Worm (Caenorhabditis elegans) whole organism, mixed stage, embryonic: Measurements from ENCODE around the gene lpr-3.

ENCODE experiments used
- M03D4.4 ChIP-seq: sonication (generic microtip); optimal IDR thresholded peaks from 2 replicates; lab custom pipeline; 2017; ENCODE audit warnings: mild to moderate bottlenecking, missing genetic modification characterization, missing compliant biosample characterization
- bed-3 ChIP-seq: fragments of 200-800 bp; sonication (Bioruptor generic); optimal IDR thresholded peaks from 3 replicates; lab custom pipeline; 2018; ENCODE audit warnings: mild to moderate bottlenecking, missing genetic modification characterization, moderate library complexity, missing compliant biosample characterization
- blmp-1 ChIP-seq: fragments of 150-350 bp; optimal IDR thresholded peaks from 2 replicates; lab custom pipeline; 2014; ENCODE audit warnings: missing biosample characterization, missing genetic modification characterization
- ceh-39 ChIP-seq: fragments of 150-350 bp; optimal IDR thresholded peaks from 2 replicates; lab custom pipeline; 2014; ENCODE audit warnings: missing biosample characterization, missing genetic modification characterization
- ceh-43 ChIP-seq: fragments of 200-800 bp; sonication (Bioruptor generic); optimal IDR thresholded peaks from 2 replicates; lab custom pipeline; 2018; ENCODE audit warnings: mild to moderate bottlenecking, missing genetic modification characterization, moderate library complexity, missing compliant biosample characterization
- ceh-83 ChIP-seq: fragments of 200-800 bp; sonication (Bioruptor generic); optimal IDR thresholded peaks from 2 replicates; lab custom pipeline; 2018; ENCODE audit warnings: mild to moderate bottlenecking, missing genetic modification characterization, missing compliant biosample characterization
- ces-1 ChIP-seq: fragments of 150-350 bp; optimal IDR thresholded peaks from 2 replicates; lab custom pipeline; 2014; ENCODE audit warnings: missing biosample characterization, missing genetic modification reagents, missing genetic modification characterization
- cnd-1 ChIP-seq: fragments of 200-800 bp; sonication (Bioruptor generic); optimal IDR thresholded peaks from 2 replicates; lab custom pipeline; 2018; ENCODE audit warnings: mild to moderate bottlenecking, missing genetic modification characterization, missing compliant biosample characterization
- drap-1 ChIP-seq: fragments of 200-800 bp; sonication (Bioruptor generic); optimal IDR thresholded peaks from 3 replicates; lab custom pipeline; 2018; ENCODE audit warnings: mild to moderate bottlenecking, missing genetic modification characterization, missing compliant biosample characterization
- elt-1 ChIP-seq: sonication (generic microtip); optimal IDR thresholded peaks from 2 replicates; lab custom pipeline; 2017; ENCODE audit warnings: missing genetic modification characterization, mild to moderate bottlenecking, missing compliant biosample characterization, antibody characterized with exemption, moderate library complexity, borderline replicate concordance; ENCODE audit not compliant: insufficient read depth
- elt-3 ChIP-seq: fragments of 150-350 bp; optimal IDR thresholded peaks from 2 replicates; lab custom pipeline; 2014; ENCODE audit warnings: missing biosample characterization, missing genetic modification characterization
- flh-1 ChIP-seq: fragments of 200-800 bp; sonication (Bioruptor generic); optimal IDR thresholded peaks from 2 replicates; lab custom pipeline; 2018; ENCODE audit warnings: mild to moderate bottlenecking, missing genetic modification characterization, moderate library complexity, missing compliant biosample characterization
- ham-2 ChIP-seq: fragments of 200-800 bp; sonication (Bioruptor generic); optimal IDR thresholded peaks from 2 replicates; lab custom pipeline; 2018; ENCODE audit warnings: mild to moderate bottlenecking, missing genetic modification characterization, missing compliant biosample characterization
- hlh-1 ChIP-seq: fragments of 150-350 bp; optimal IDR thresholded peaks from 2 replicates; lab custom pipeline; 2014; ENCODE audit warnings: missing biosample characterization, missing genetic modification reagents, missing genetic modification characterization
- lin-13 ChIP-seq: fragments of 150-350 bp; optimal IDR thresholded peaks from 2 replicates; lab custom pipeline; 2014; ENCODE audit warnings: missing biosample characterization, missing genetic modification characterization
- lin-32 ChIP-seq: fragments of 200-800 bp; sonication (Bioruptor generic); optimal IDR thresholded peaks from 2 replicates; lab custom pipeline; 2018; ENCODE audit warnings: mild to moderate bottlenecking, missing genetic modification characterization, missing compliant biosample characterization
- lsy-2 ChIP-seq: fragments of 150-350 bp; optimal IDR thresholded peaks from 2 replicates; lab custom pipeline; 2014; ENCODE audit warnings: missing biosample characterization, missing genetic modification characterization
- mab-5 ChIP-seq: fragments of 150-350 bp; optimal IDR thresholded peaks from 2 replicates; lab custom pipeline; 2014; ENCODE audit warnings: missing biosample characterization, missing genetic modification characterization
- mep-1 ChIP-seq: fragments of 150-350 bp; optimal IDR thresholded peaks from 2 replicates; lab custom pipeline; 2017; ENCODE audit warnings: missing biosample characterization, missing genetic modification reagents, missing genetic modification characterization, inconsistent platforms
- mls-2 ChIP-seq: sonication (generic microtip); optimal IDR thresholded peaks from 2 replicates; lab custom pipeline; 2016; ENCODE audit warnings: mild to moderate bottlenecking, missing genetic modification characterization, moderate library complexity, missing compliant biosample characterization
- nhr-12 ChIP-seq: fragments of 150-350 bp; optimal IDR thresholded peaks from 2 replicates; lab custom pipeline; 2014; ENCODE audit warnings: missing biosample characterization, missing genetic modification characterization
- nhr-2 ChIP-seq: fragments of 150-350 bp; optimal IDR thresholded peaks from 2 replicates; lab custom pipeline; 2014; ENCODE audit warnings: missing biosample characterization, missing genetic modification characterization
- nhr-237 ChIP-seq: fragments of 150-350 bp; optimal IDR thresholded peaks from 2 replicates; lab custom pipeline; 2014; ENCODE audit warnings: missing biosample characterization, missing genetic modification characterization
- nhr-28 ChIP-seq: fragments of 150-350 bp; optimal IDR thresholded peaks from 2 replicates; lab custom pipeline; 2014; ENCODE audit warnings: missing biosample characterization, missing genetic modification characterization
- nhr-76 ChIP-seq: sonication (generic microtip); optimal IDR thresholded peaks from 2 replicates; lab custom pipeline; 2017; ENCODE audit warnings: missing biosample characterization, missing genetic modification characterization
- pha-4 ChIP-seq: fragments of 150-350 bp; optimal IDR thresholded peaks from 2 replicates; lab custom pipeline; 2018; ENCODE audit warnings: missing biosample characterization, missing genetic modification reagents, missing genetic modification characterization
- sem-2 ChIP-seq: fragments of 200-800 bp; sonication (Bioruptor generic); optimal IDR thresholded peaks from 2 replicates; lab custom pipeline; 2018; ENCODE audit warnings: mild to moderate bottlenecking, missing genetic modification characterization, missing compliant biosample characterization
- snpc-4 ChIP-seq: fragments of 150-350 bp; optimal IDR thresholded peaks from 2 replicates; lab custom pipeline; 2014; ENCODE audit warnings: missing biosample characterization, missing genetic modification characterization
- sptf-1 ChIP-seq: sonication (generic microtip); optimal IDR thresholded peaks from 2 replicates; lab custom pipeline; 2017; ENCODE audit warnings: mild to moderate bottlenecking, missing genetic modification characterization, moderate library complexity, missing compliant biosample characterization
- tbx-8 ChIP-seq: fragments of 200-800 bp; sonication (Bioruptor generic); optimal IDR thresholded peaks from 2 replicates; lab custom pipeline; 2018; ENCODE audit warnings: mild to moderate bottlenecking, missing genetic modification characterization, moderate library complexity, missing compliant biosample characterization
- unc-120 ChIP-seq: sonication (generic microtip); optimal IDR thresholded peaks from 2 replicates; lab custom pipeline; 2017; ENCODE audit warnings: missing genetic modification characterization, missing compliant biosample characterization; ENCODE audit not compliant: poor library complexity, severe bottlenecking
- unc-39 ChIP-seq: fragments of 150-350 bp; optimal IDR thresholded peaks from 2 replicates; lab custom pipeline; 2014; ENCODE audit warnings: missing biosample characterization, missing genetic modification characterization
- unc-62 ChIP-seq: fragments of 150-350 bp; optimal IDR thresholded peaks from 2 replicates; lab custom pipeline; 2014; ENCODE audit warnings: missing biosample characterization, missing genetic modification reagents, missing genetic modification characterization
- zip-8 ChIP-seq: fragments of 150-350 bp; optimal IDR thresholded peaks from 2 replicates; lab custom pipeline; 2014; ENCODE audit warnings: missing biosample characterization, missing genetic modification characterization
- ztf-11 ChIP-seq: fragments of 150-350 bp; optimal IDR thresholded peaks from 2 replicates; lab custom pipeline; 2014; ENCODE audit warnings: missing biosample characterization, missing genetic modification characterization

lpr-3 gene

DNA sequence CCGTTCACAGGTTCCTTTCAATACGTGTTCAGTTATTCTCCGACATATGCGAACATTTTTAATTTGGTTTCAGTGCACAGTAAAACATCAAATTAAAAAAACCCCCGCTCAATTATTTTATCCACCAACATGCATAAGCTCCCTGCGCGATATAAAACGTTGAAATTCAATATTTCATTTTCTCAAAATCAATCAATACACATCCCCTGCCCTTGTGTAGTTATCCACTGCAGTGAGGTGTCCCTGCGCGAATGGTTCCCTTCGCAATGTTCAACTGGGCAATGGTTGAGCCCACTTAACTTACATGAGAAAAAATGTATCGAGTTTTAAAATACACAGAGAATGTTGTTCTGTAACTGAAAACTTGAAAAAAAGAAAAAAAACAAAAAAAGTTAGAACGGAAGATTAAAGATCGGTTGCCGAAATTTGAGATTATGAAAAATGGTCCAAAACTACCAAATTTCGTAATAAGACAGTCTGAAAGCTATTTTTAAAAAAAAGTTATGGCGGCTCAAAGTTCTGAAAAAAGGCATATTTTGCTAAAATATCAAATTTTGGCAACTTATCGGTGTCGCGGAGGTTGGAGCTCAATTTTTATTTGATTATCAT is 36.9 kb downstream of the lpr-3 start:
- TF ChIP-seq ces-1 (GFP tag; lab: Kevin White, UChicago) (peak; percentile 99), zip-8 (no peak), sptf-1 (peak; percentile 93), nhr-12 (tag; lab: Kevin White, UChicago) (peak; percentile 100), ztf-11 (tag; lab: Kevin White, UChicago) (peak; percentile 98), nhr-2 (tag; lab: Kevin White, UChicago) (peak; percentile 73), cnd-1 (tag; lab: Kevin White, UChicago) (peak; percentile 93), lin-32 (GFP tag; lab: Kevin White, UChicago) (peak; percentile 83), elt-1 (tag; lab: Kevin White, UChicago) (peak; percentile 73), nhr-76 (peak; percentile 53), unc-62 (GFP tag; lab: Kevin White, UChicago) (peak; percentile 97), tbx-8 (GFP tag; lab: Kevin White, UChicago) (peak; percentile 19), mab-5 (tag; lab: Kevin White, UChicago) (peak; percentile 93), unc-39 (tag; lab: Kevin White, UChicago) (peak; percentile 94), blmp-1 (tag; lab: Kevin White, UChicago) (peak; percentile 58), unc-120 (tag; lab: Kevin White, UChicago) (peak; percentile 82), nhr-28 (peak; percentile 79), sem-2 (GFP tag; lab: Kevin White, UChicago) (no peak), pha-4 (tag; lab: Kevin White, UChicago) (peak; percentile 99), drap-1 (GFP tag; lab: Kevin White, UChicago) (peak; percentile 98), lsy-2 (peak; percentile 91), bed-3 (GFP tag; lab: Kevin White, UChicago) (peak; percentile 30), ceh-39 (tag; lab: Kevin White, UChicago) (peak; percentile 91), elt-3 (peak; percentile 96), flh-1 (GFP tag; lab: Kevin White, UChicago) (no peak), mep-1 (tag; lab: Kevin White, UChicago) (peak; percentile 99), snpc-4 (tag; lab: Kevin White, UChicago) (no peak), lin-13 (tag; lab: Kevin White, UChicago) (peak; percentile 94), nhr-237 (tag; lab: Kevin White, UChicago) (peak; percentile 100), ham-2 (GFP tag; lab: Kevin White, UChicago) (no peak), ceh-43 (GFP tag; lab: Kevin White, UChicago) (peak; percentile 11), M03D4.4 (peak; percentile 82), mls-2 (tag; lab: Kevin White, UChicago) (peak; percentile 93), ceh-83 (GFP tag; lab: Kevin White, UChicago) (peak; percentile 65), hlh-1 (peak; percentile 92)

DNA sequence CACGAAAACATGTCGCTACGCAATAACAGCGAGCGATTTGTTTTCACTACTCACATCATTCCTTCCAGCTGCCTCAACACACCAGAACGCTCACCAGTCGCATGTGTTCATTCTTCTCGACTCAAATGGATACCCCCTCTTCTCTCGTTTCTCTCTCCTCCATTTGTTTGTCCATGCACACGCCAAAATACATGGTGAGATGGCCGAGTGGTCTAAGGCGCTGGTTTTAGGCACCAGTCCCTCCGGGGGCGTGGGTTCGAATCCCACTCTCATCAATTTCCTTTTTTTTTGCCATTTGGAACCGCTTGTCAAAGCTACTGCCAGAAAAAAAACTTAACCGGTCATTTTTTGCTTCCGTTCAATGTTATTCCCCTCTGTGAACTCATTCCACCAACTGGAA is 38.3 kb downstream of the lpr-3 start:
- no peak for TF ChIP-seq nhr-76
- TF ChIP-seq nhr-237 (tag; lab: Kevin White, UChicago) = peak; percentile 9
- TF ChIP-seq tbx-8 (GFP tag; lab: Kevin White, UChicago) = peak; percentile 51
- peak; percentile 16 for TF ChIP-seq ceh-39 (tag; lab: Kevin White, UChicago)
- TF ChIP-seq nhr-12 (tag; lab: Kevin White, UChicago) = peak; percentile 6
- TF ChIP-seq lin-13 (tag; lab: Kevin White, UChicago) = peak; percentile 64
- no peak for TF ChIP-seq nhr-28
- TF ChIP-seq pha-4 (tag; lab: Kevin White, UChicago) = peak; percentile 48
- TF ChIP-seq ceh-43 (GFP tag; lab: Kevin White, UChicago) = peak; percentile 75
- no peak for TF ChIP-seq unc-62 (GFP tag; lab: Kevin White, UChicago)
- TF ChIP-seq ces-1 (GFP tag; lab: Kevin White, UChicago) = peak; percentile 55
- TF ChIP-seq mab-5 (tag; lab: Kevin White, UChicago) = no peak
- TF ChIP-seq lsy-2 = no peak
- TF ChIP-seq ztf-11 (tag; lab: Kevin White, UChicago) = peak; percentile 69
- TF ChIP-seq elt-1 (tag; lab: Kevin White, UChicago) = no peak
- peak; percentile 46 for TF ChIP-seq unc-120 (tag; lab: Kevin White, UChicago)
- peak; percentile 63 for TF ChIP-seq lin-32 (GFP tag; lab: Kevin White, UChicago)
- peak; percentile 83 for TF ChIP-seq ceh-83 (GFP tag; lab: Kevin White, UChicago)
- TF ChIP-seq sem-2 (GFP tag; lab: Kevin White, UChicago) = peak; percentile 73
- peak; percentile 41 for TF ChIP-seq mep-1 (tag; lab: Kevin White, UChicago)
- TF ChIP-seq zip-8 = no peak
- TF ChIP-seq M03D4.4 = peak; percentile 82
- peak; percentile 55 for TF ChIP-seq bed-3 (GFP tag; lab: Kevin White, UChicago)
- TF ChIP-seq mls-2 (tag; lab: Kevin White, UChicago) = peak; percentile 88
- peak; percentile 86 for TF ChIP-seq cnd-1 (tag; lab: Kevin White, UChicago)
- TF ChIP-seq flh-1 (GFP tag; lab: Kevin White, UChicago) = peak; percentile 31
- peak; percentile 5 for TF ChIP-seq ham-2 (GFP tag; lab: Kevin White, UChicago)
- TF ChIP-seq drap-1 (GFP tag; lab: Kevin White, UChicago) = peak; percentile 84
- TF ChIP-seq sptf-1 = peak; percentile 86
